Fruit fly (Drosophila melanogaster) whole organism, embryonic: Measurements from ENCODE around the gene CG33773.

Source experiments
- Aef1 ChIP-seq: fragments of 200-800 bp; sonication (Bioruptor generic); IDR thresholded peaks from 3 replicates; pipeline ENCODE4 v1.3.6; 2022; ENCODE audit warnings: missing biosample characterization, missing genetic modification characterization
- CG10431 ChIP-seq: fragments of 200-800 bp; sonication (Bioruptor generic); optimal IDR thresholded peaks from 3 replicates; lab custom pipeline; 2018; ENCODE audit warnings: missing biosample characterization, mild to moderate bottlenecking, missing genetic modification characterization
- CG10462 ChIP-seq: fragments of 200-800 bp; sonication (Bioruptor generic); optimal IDR thresholded peaks from 2 replicates; lab custom pipeline; 2016; ENCODE audit warnings: missing biosample characterization, missing genetic modification characterization
- CG10565 ChIP-seq: fragments of 200-800 bp; sonication (Bioruptor generic); optimal IDR thresholded peaks from 3 replicates; lab custom pipeline; 2016; ENCODE audit warnings: missing biosample characterization, mild to moderate bottlenecking, missing genetic modification characterization
- CG11456 ChIP-seq: fragments of 200-800 bp; sonication (Bioruptor generic); IDR thresholded peaks from 3 replicates; pipeline ENCODE4 v1.3.6; 2022; ENCODE audit warnings: missing biosample characterization, missing genetic modification characterization
- CG12391 ChIP-seq: fragments of 200-800 bp; sonication (Bioruptor generic); optimal IDR thresholded peaks from 3 replicates; lab custom pipeline; 2018; ENCODE audit warnings: missing biosample characterization, mild to moderate bottlenecking, missing genetic modification characterization, moderate library complexity
- CG12744 ChIP-seq: fragments of 200-800 bp; sonication (Bioruptor generic); optimal IDR thresholded peaks from 2 replicates; lab custom pipeline; 2016; ENCODE audit warnings: missing biosample characterization, missing genetic modification characterization
- CG13775 ChIP-seq: fragments of 200-800 bp; sonication (Bioruptor generic); optimal IDR thresholded peaks from 3 replicates; lab custom pipeline; 2017; ENCODE audit warnings: missing biosample characterization, mild to moderate bottlenecking, missing genetic modification characterization
- CG17612 ChIP-seq: fragments of 200-800 bp; sonication (Bioruptor generic); IDR thresholded peaks from 2 replicates; pipeline ENCODE4 v1.3.6; 2022; ENCODE audit warnings: missing biosample characterization, missing genetic modification characterization
- CG18262 ChIP-seq: fragments of 200-800 bp; optimal IDR thresholded peaks from 3 replicates; lab custom pipeline; 2019; ENCODE audit warnings: missing biosample characterization, mild to moderate bottlenecking, missing genetic modification characterization, moderate library complexity
- CG2120 ChIP-seq: fragments of 200-800 bp; sonication (Bioruptor generic); optimal IDR thresholded peaks from 3 replicates; lab custom pipeline; 2016; ENCODE audit warnings: missing biosample characterization, missing genetic modification characterization
- CG2712 ChIP-seq: fragments of 200-800 bp; optimal IDR thresholded peaks from 3 replicates; lab custom pipeline; 2019; ENCODE audit warnings: missing biosample characterization, mild to moderate bottlenecking, missing genetic modification characterization, moderate library complexity
- CG3065 ChIP-seq: fragments of 200-800 bp; sonication (Bioruptor generic); optimal IDR thresholded peaks from 2 replicates; lab custom pipeline; 2016; ENCODE audit warnings: missing biosample characterization, missing genetic modification characterization
- CG32772 ChIP-seq: fragments of 200-800 bp; sonication (Bioruptor generic); IDR thresholded peaks from 2 replicates; pipeline ENCODE4 v1.3.6; 2022; ENCODE audit warnings: missing biosample characterization, missing genetic modification characterization
- CG4424 ChIP-seq: fragments of 200-800 bp; sonication (Bioruptor generic); optimal IDR thresholded peaks from 3 replicates; lab custom pipeline; 2016; ENCODE audit warnings: missing biosample characterization, missing genetic modification characterization
- CG8765 ChIP-seq: fragments of 200-800 bp; sonication (Bioruptor generic); IDR thresholded peaks from 2 replicates; pipeline ENCODE4 v1.3.6; 2022; ENCODE audit warnings: missing biosample characterization, missing genetic modification characterization
- D ChIP-seq, 2 experiments: fragments of 200-800 bp in 1 of 2; fragments of >200 bp in 1 of 2; sonication (Bioruptor generic) in 1 of 2; optimal IDR thresholded peaks; 2 replicates in 1 of 2; 3 replicates in 1 of 2; lab custom pipeline; 2017; ENCODE audit warnings: mild to moderate bottlenecking in 1 of 2, missing biosample characterization in 1 of 2, missing genetic modification characterization in 1 of 2, missing genetic modification reagents in 1 of 2
- Dp ChIP-seq: fragments of 200-800 bp; sonication (Bioruptor generic); optimal IDR thresholded peaks from 2 replicates; lab custom pipeline; 2018; ENCODE audit warnings: missing biosample characterization, mild to moderate bottlenecking, missing genetic modification characterization, moderate library complexity
- Fer3 ChIP-seq: fragments of 200-800 bp; sonication (Bioruptor generic); optimal IDR thresholded peaks from 2 replicates; lab custom pipeline; 2018; ENCODE audit warnings: missing biosample characterization, mild to moderate bottlenecking, missing genetic modification characterization, moderate library complexity
- Hand ChIP-seq: fragments of 200-800 bp; sonication (Bioruptor generic); optimal IDR thresholded peaks from 2 replicates; lab custom pipeline; 2017; ENCODE audit warnings: mild to moderate bottlenecking, missing biosample characterization, missing genetic modification reagents, missing genetic modification characterization
- HmgD ChIP-seq: fragments of 200-800 bp; sonication (Bioruptor generic); optimal IDR thresholded peaks from 3 replicates; lab custom pipeline; 2016; ENCODE audit warnings: missing biosample characterization, missing genetic modification characterization
- Hmx ChIP-seq: fragments of 200-800 bp; sonication (Bioruptor generic); optimal IDR thresholded peaks from 2 replicates; lab custom pipeline; 2016; ENCODE audit warnings: missing biosample characterization, missing genetic modification characterization
- Jarid2 ChIP-seq: fragments of 200-800 bp; sonication (Bioruptor generic); optimal IDR thresholded peaks from 3 replicates; lab custom pipeline; 2017; ENCODE audit warnings: mild to moderate bottlenecking, missing biosample characterization, missing genetic modification reagents, missing genetic modification characterization
- MESR4 ChIP-seq: fragments of 200-800 bp; sonication (Bioruptor generic); optimal IDR thresholded peaks from 2 replicates; lab custom pipeline; 2018; ENCODE audit warnings: missing biosample characterization, mild to moderate bottlenecking, missing genetic modification characterization, moderate library complexity
- NfI ChIP-seq: fragments of 200-800 bp; sonication (Bioruptor generic); optimal IDR thresholded peaks from 3 replicates; lab custom pipeline; 2018; ENCODE audit warnings: missing biosample characterization, mild to moderate bottlenecking, missing genetic modification characterization, moderate library complexity
- Oaz ChIP-seq: fragments of 200-800 bp; sonication (Bioruptor generic); IDR thresholded peaks from 2 replicates; pipeline ENCODE4 v1.3.6; 2022; ENCODE audit warnings: missing biosample characterization, missing genetic modification characterization
- Ssrp ChIP-seq: fragments of 200-800 bp; sonication (Bioruptor generic); optimal IDR thresholded peaks from 2 replicates; lab custom pipeline; 2018; ENCODE audit warnings: missing biosample characterization, mild to moderate bottlenecking, missing genetic modification characterization, moderate library complexity
- Xbp1 ChIP-seq: fragments of 200-800 bp; sonication (Bioruptor generic); optimal IDR thresholded peaks from 3 replicates; lab custom pipeline; 2016; ENCODE audit warnings: missing biosample characterization, mild to moderate bottlenecking, missing genetic modification characterization
- chif ChIP-seq, 2 experiments: fragments of 200-800 bp; sonication (Bioruptor generic); optimal IDR thresholded peaks; 3 replicates each; lab custom pipeline; 2016; ENCODE audit warnings: missing biosample characterization in 2 of 2, missing genetic modification characterization in 2 of 2
- croc ChIP-seq: fragments of 200-800 bp; sonication (Bioruptor generic); conservative IDR thresholded peaks from 3 replicates; pipeline ENCODE4 v1.3.6; 2022; ENCODE audit warnings: missing biosample characterization, missing genetic modification characterization
- danr ChIP-seq: fragments of 200-800 bp; sonication (Bioruptor generic); IDR thresholded peaks from 2 replicates; pipeline ENCODE4 v1.3.6; 2022; ENCODE audit warnings: missing biosample characterization, missing genetic modification characterization
- dmrt11E ChIP-seq: fragments of 200-800 bp; sonication (Bioruptor generic); optimal IDR thresholded peaks from 3 replicates; lab custom pipeline; 2018; ENCODE audit warnings: missing biosample characterization, mild to moderate bottlenecking, missing genetic modification characterization, moderate library complexity
- emc ChIP-seq: fragments of 200-800 bp; sonication (Bioruptor generic); optimal IDR thresholded peaks from 2 replicates; lab custom pipeline; 2016; ENCODE audit warnings: missing biosample characterization, missing genetic modification characterization
- ewg ChIP-seq: fragments of 200-800 bp; sonication (Bioruptor generic); optimal IDR thresholded peaks from 3 replicates; lab custom pipeline; 2017; ENCODE audit warnings: mild to moderate bottlenecking, missing biosample characterization, missing genetic modification reagents, missing genetic modification characterization
- fru ChIP-seq: fragments of >200 bp; optimal IDR thresholded peaks from 2 replicates; lab custom pipeline; 2017
- gcm ChIP-seq: fragments of 200-800 bp; sonication (Bioruptor generic); optimal IDR thresholded peaks from 2 replicates; lab custom pipeline; 2019; ENCODE audit warnings: missing biosample characterization, mild to moderate bottlenecking, missing genetic modification characterization, moderate library complexity
- jing ChIP-seq: fragments of 200-800 bp; sonication (Bioruptor generic); optimal IDR thresholded peaks from 2 replicates; lab custom pipeline; 2018; ENCODE audit warnings: missing biosample characterization, mild to moderate bottlenecking, missing genetic modification characterization
- ken ChIP-seq: fragments of 200-800 bp; sonication (Bioruptor generic); IDR thresholded peaks from 3 replicates; pipeline ENCODE4 v1.3.6; 2022; ENCODE audit warnings: missing biosample characterization, missing genetic modification characterization
- mam ChIP-seq: fragments of 200-800 bp; sonication (Bioruptor generic); optimal IDR thresholded peaks from 3 replicates; lab custom pipeline; 2016; ENCODE audit warnings: missing biosample characterization, missing genetic modification characterization
- pfk ChIP-seq: fragments of 200-800 bp; sonication (Bioruptor generic); optimal IDR thresholded peaks from 2 replicates; lab custom pipeline; 2018; ENCODE audit warnings: missing biosample characterization, mild to moderate bottlenecking, missing genetic modification characterization, moderate library complexity
- prd ChIP-seq, 3 experiments: fragments of >200 bp in 2 of 3; fragments of 200-800 bp in 1 of 3; sonication (Bioruptor generic) in 1 of 3; optimal IDR thresholded peaks in 2 of 3; IDR thresholded peaks in 1 of 3; 2 replicates in 2 of 3; 3 replicates in 1 of 3; pipeline versions ENCODE4 v1.3.6 to Lab custom; 2017 to 2022; ENCODE audit warnings: missing biosample characterization in 1 of 3, missing genetic modification characterization in 1 of 3
- pros ChIP-seq: fragments of 200-800 bp; sonication (Bioruptor generic); optimal IDR thresholded peaks from 3 replicates; lab custom pipeline; 2019; ENCODE audit warnings: missing biosample characterization, mild to moderate bottlenecking, missing genetic modification characterization, moderate library complexity
- run ChIP-seq: fragments of 200-800 bp; sonication (Bioruptor generic); optimal IDR thresholded peaks from 3 replicates; lab custom pipeline; 2018; ENCODE audit warnings: missing biosample characterization, mild to moderate bottlenecking, missing genetic modification characterization
- tap ChIP-seq: fragments of 200-800 bp; optimal IDR thresholded peaks from 3 replicates; lab custom pipeline; 2019; ENCODE audit warnings: missing biosample characterization, mild to moderate bottlenecking, missing genetic modification characterization, moderate library complexity
- twi ChIP-seq: fragments of 200-800 bp; optimal IDR thresholded peaks from 2 replicates; lab custom pipeline; 2019; ENCODE audit warnings: missing biosample characterization, mild to moderate bottlenecking, missing genetic modification characterization, moderate library complexity
- wdn ChIP-seq: fragments of 200-800 bp; sonication (Bioruptor generic); IDR thresholded peaks from 2 replicates; pipeline ENCODE4 v1.3.6; 2022; ENCODE audit warnings: missing biosample characterization, missing genetic modification characterization
- z ChIP-seq: fragments of 200-800 bp; sonication (Bioruptor generic); IDR thresholded peaks from 3 replicates; pipeline ENCODE4 v1.3.6; 2022; ENCODE audit warnings: missing biosample characterization, missing genetic modification characterization

Gene CG33773

dm6 chr3R:31060708-31061625 is 25.8 kb downstream of the CG33773 start, which contains the start of gene dco (continued):
- TF ChIP-seq CG4424 (peak; percentile 82), z (GFP tag; lab: Robert Waterston, UW) (peak; percentile 59; the same call in 1 of the 3 replicates), mam (peak; percentile 85), CG11456 (GFP tag; lab: Robert Waterston, UW) (peak; percentile 99), danr (GFP tag; lab: Robert Waterston, UW) (peak; percentile 10; the same call in 1 of the 2 replicates), twi (tag; lab: Kevin White, UChicago) (peak; percentile 3), MESR4 (GFP tag; lab: Kevin White, UChicago) (peak; percentile 97), ewg (peak; percentile 70), CG10565 (GFP tag; lab: Kevin White, UChicago) (peak; percentile 48), Jarid2 (GFP tag; lab: Kevin White, UChicago) (peak; percentile 72), CG12744 (GFP tag; lab: Kevin White, UChicago) (peak; percentile 59), Oaz (GFP tag; lab: Robert Waterston, UW) (0 out of 2 replicates have a peak, but pooled peaks have one; percentile 15), fru (lab: Kevin White, UChicago) (no peak), ken (peak; percentile 86), dmrt11E (tag; lab: Kevin White, UChicago) (peak; percentile 40), CG32772 (peak; percentile 92), CG10462 (GFP tag; lab: Kevin White, UChicago) (no peak), pros (GFP tag; lab: Kevin White, UChicago) (no peak), Xbp1 (GFP tag; lab: Kevin White, UChicago) (peak; percentile 91), CG12391 (no peak), CG8765 (GFP tag; lab: Robert Waterston, UW) (no peak; the same call in 1 of the 2 replicates), wdn (peak; percentile 37; the same call in 1 of the 2 replicates), Hmx (GFP tag; lab: Kevin White, UChicago) (no peak), pfk (GFP tag; lab: Kevin White, UChicago) (no peak), CG10431 (no peak), croc (GFP tag; lab: Robert Waterston, UW) (peak; percentile 54; the same call in 2 of the 3 replicates), NfI (peak; percentile 75), jing (peak; percentile 42), prd (optimal IDR thresholded peaks at IDR 0.05; lab: Kevin White, UChicago) (no peak), prd (GFP tag; IDR thresholded peaks at IDR 0.05; lab: Robert Waterston, UW) (peak; percentile 89), CG18262 (tag; lab: Kevin White, UChicago) (peak; percentile 58), CG17612 (GFP tag; lab: Robert Waterston, UW) (peak; percentile 70), Aef1 (GFP tag; lab: Robert Waterston, UW) (peak; percentile 84), run (peak; percentile 19), Hand (GFP tag; lab: Kevin White, UChicago) (no peak), Fer3 (tag; lab: Kevin White, UChicago) (peak; percentile 74), CG13775 (GFP tag; lab: Kevin White, UChicago) (no peak), CG3065 (peak; percentile 57), chif (GFP tag; optimal IDR thresholded peaks at IDR 0.05; lab: Kevin White, UChicago) (peak; percentile 76 to 86), emc (peak; percentile 79), gcm (GFP tag; lab: Kevin White, UChicago) (no peak), tap (no peak), Dp (peak; percentile 47), Ssrp (tag; lab: Kevin White, UChicago) (peak; percentile 18), D (optimal IDR thresholded peaks at IDR 0.05; lab: Kevin White, UChicago) (peak; percentile 90), D (GFP tag; optimal IDR thresholded peaks at IDR 0.05; lab: Kevin White, UChicago) (no peak), CG2120 (GFP tag; lab: Kevin White, UChicago) (peak; percentile 77), HmgD (GFP tag; lab: Kevin White, UChicago) (peak; percentile 22), CG2712 (peak; percentile 77)
